Worm (Caenorhabditis elegans): ENCODE results near the gene Y12A6A.1.
A peak's percentile ranks its signal among the peaks of the same experiment; 100 is the strongest.

Y12A6A.1 gene

ce11 chrX:13603826-13604225, 17.7 kb downstream of the Y12A6A.1 start, which contains the start of gene F54B11.8:
Gene F54B11.8, minus strand, starts transcription at chrX:13603926.
- TF ChIP-seq tlp-1 (tag; optimal IDR thresholded peaks at IDR 0.05) (no peak), isw-1 (GFP tag; IDR thresholded peaks at IDR 0.05) (no peak), dsc-1 (tag; optimal IDR thresholded peaks at IDR 0.05) (no peak), snu-23 (GFP tag; optimal IDR thresholded peaks at IDR 0.05) (no peak), ceh-90 (tag; optimal IDR thresholded peaks at IDR 0.05) (no peak), dpl-1 (GFP tag; optimal IDR thresholded peaks at IDR 0.05) (no peak), tbx-2 (tag; optimal IDR thresholded peaks at IDR 0.05) (no peak), mef-2 (tag; optimal IDR thresholded peaks at IDR 0.05) (no peak), snpc-4 (tag; optimal IDR thresholded peaks at IDR 0.05) (no peak), mab-9 (GFP tag; IDR thresholded peaks at IDR 0.05) (no peak), lin-13 (GFP tag; optimal IDR thresholded peaks at IDR 0.05) (no peak), ama-1 (optimal IDR thresholded peaks at IDR 0.05) (no peak), pag-3 (tag; optimal IDR thresholded peaks at IDR 0.05; ENCODE audit: borderline replicate concordance, insufficient read depth) (no peak), ceh-63 (GFP tag; optimal IDR thresholded peaks at IDR 0.05) (no peak), hlh-17 (GFP tag; optimal IDR thresholded peaks at IDR 0.05; ENCODE audit: borderline replicate concordance) (no peak), ceh-8 (GFP tag; optimal IDR thresholded peaks at IDR 0.05) (no peak), unc-62 (GFP tag; optimal IDR thresholded peaks at IDR 0.05) (no peak)

- TF ChIP-seq elt-2 (tag; optimal IDR thresholded peaks at IDR 0.05) (no peak), unc-62 (GFP tag; optimal IDR thresholded peaks at IDR 0.05) (no peak), ceh-88 (GFP tag; IDR thresholded peaks at IDR 0.05) (no peak), ztf-11 (tag; optimal IDR thresholded peaks at IDR 0.05) (no peak), nhr-76 (tag; optimal IDR thresholded peaks at IDR 0.05) (no peak), fkh-10 (GFP tag; optimal IDR thresholded peaks at IDR 0.05) (no peak), dsc-1 (tag; optimal IDR thresholded peaks at IDR 0.05) (no peak), hlh-17 (GFP tag; optimal IDR thresholded peaks at IDR 0.05; ENCODE audit: borderline replicate concordance) (no peak)
Observed at ce11 chrX:13600136-13600535, 21.4 kb downstream of the Y12A6A.1 start, which contains the start of gene F54B11.7. Gene F54B11.7, plus strand, starts transcription at chrX:13600436.

ce11 chrX:13598021-13598499, 23.5 kb downstream of the Y12A6A.1 start, which contains the start of gene bra-1:
Gene bra-1, plus strand, starts transcription at chrX:13598449.
- peak; percentile 60 for TF ChIP-seq mep-1 (tag; optimal IDR thresholded peaks at IDR 0.05)
- peak; percentile 68 for TF ChIP-seq sox-4 (tag; optimal IDR thresholded peaks at IDR 0.05)
- TF ChIP-seq sup-37 (GFP tag; optimal IDR thresholded peaks at IDR 0.05) = no peak
- TF ChIP-seq ceh-8 (GFP tag; optimal IDR thresholded peaks at IDR 0.05) = peak; percentile 46
- TF ChIP-seq lin-15B (tag; optimal IDR thresholded peaks at IDR 0.05) = peak; percentile 12
- TF ChIP-seq nhr-71 (tag; optimal IDR thresholded peaks at IDR 0.05) = peak; percentile 83
- TF ChIP-seq fos-1 (tag; optimal IDR thresholded peaks at IDR 0.05) = peak; percentile 50
- no peak for TF ChIP-seq Y116A8C.19 (tag; optimal IDR thresholded peaks at IDR 0.05; ENCODE audit: borderline replicate concordance)
- peak; percentile 15 for TF ChIP-seq blmp-1 (tag; optimal IDR thresholded peaks at IDR 0.05)
- TF ChIP-seq dsc-1 (tag; optimal IDR thresholded peaks at IDR 0.05) = peak; percentile 90
- peak; percentile 72 for TF ChIP-seq pax-3 (tag; optimal IDR thresholded peaks at IDR 0.05)
- peak; percentile 94 for TF ChIP-seq fkh-8 (tag; optimal IDR thresholded peaks at IDR 0.05)
- TF ChIP-seq fkh-10 (GFP tag; optimal IDR thresholded peaks at IDR 0.05) = peak; percentile 31
- peak; percentile 12 for TF ChIP-seq rnt-1 (tag; optimal IDR thresholded peaks at IDR 0.05)
- peak; percentile 10 for TF ChIP-seq fkh-4 (tag; optimal IDR thresholded peaks at IDR 0.05; ENCODE audit: borderline replicate concordance)
- no peak for TF ChIP-seq ceh-63 (GFP tag; optimal IDR thresholded peaks at IDR 0.05)
- peak in 1 of 2 experiments; percentile 42 for TF ChIP-seq ztf-11 (tag; optimal IDR thresholded peaks at IDR 0.05)
- TF ChIP-seq aly-2 (tag; optimal IDR thresholded peaks at IDR 0.05) = no peak
- TF ChIP-seq skn-1 (tag; optimal IDR thresholded peaks at IDR 0.05) = peak; percentile 27
- TF ChIP-seq lin-14 (GFP tag; optimal IDR thresholded peaks at IDR 0.05) = peak; percentile 84
- TF ChIP-seq tbx-2 (tag; optimal IDR thresholded peaks at IDR 0.05) = peak; percentile 69
- TF ChIP-seq jun-1 (tag; optimal IDR thresholded peaks at IDR 0.05) = peak; percentile 60
- TF ChIP-seq lsy-2 (tag; optimal IDR thresholded peaks at IDR 0.05) = peak; percentile 47 to 59
- no peak for TF ChIP-seq ceh-90 (tag; optimal IDR thresholded peaks at IDR 0.05)
- TF ChIP-seq F16B12.6 (tag; optimal IDR thresholded peaks at IDR 0.05) = no peak
- TF ChIP-seq ama-1 (optimal IDR thresholded peaks at IDR 0.05) = no peak
- peak; percentile 32 for TF ChIP-seq isw-1 (GFP tag; IDR thresholded peaks at IDR 0.05)
- TF ChIP-seq mef-2 (tag; optimal IDR thresholded peaks at IDR 0.05) = no peak
- peak; percentile 59 for TF ChIP-seq xbp-1 (tag; optimal IDR thresholded peaks at IDR 0.05)
- peak; percentile 33 for TF ChIP-seq irx-1 (tag; optimal IDR thresholded peaks at IDR 0.05)
- TF ChIP-seq lin-13 (GFP tag; optimal IDR thresholded peaks at IDR 0.05) = peak; percentile 20
- peak; percentile 71 for TF ChIP-seq swsn-7 (tag; optimal IDR thresholded peaks at IDR 0.05)
- peak; percentile 12; the same call in 1 of the 2 replicates for TF ChIP-seq nhr-19 (GFP tag; conservative IDR thresholded peaks at IDR 0.05)
- peak; percentile 72 for TF ChIP-seq nhr-20 (tag; optimal IDR thresholded peaks at IDR 0.05)
- peak; percentile 86 for TF ChIP-seq nhr-47 (tag; optimal IDR thresholded peaks at IDR 0.05)
- peak; percentile 23 for TF ChIP-seq nhr-77 (tag; optimal IDR thresholded peaks at IDR 0.05)
